Worm (Caenorhabditis elegans) whole organism, L2 larva: Measurements from ENCODE around the gene oac-6.

Experiments
- F13H6.1 ChIP-seq: sonication (generic microtip); optimal IDR thresholded peaks from 2 replicates; lab custom pipeline; 2016; ENCODE audit warnings: missing genetic modification characterization, missing compliant biosample characterization
- R02D3.7 ChIP-seq: fragments of 150-350 bp; optimal IDR thresholded peaks from 2 replicates; lab custom pipeline; 2014; ENCODE audit warnings: missing biosample characterization, missing genetic modification characterization
- Y55F3AM.14 ChIP-seq: fragments of 200-800 bp; sonication (Bioruptor generic); optimal IDR thresholded peaks from 2 replicates; lab custom pipeline; 2018; ENCODE audit warnings: mild to moderate bottlenecking, missing genetic modification characterization, missing compliant biosample characterization
- ZK546.5 ChIP-seq: sonication (generic microtip); optimal IDR thresholded peaks from 2 replicates; lab custom pipeline; 2017; ENCODE audit warnings: missing biosample characterization, missing genetic modification characterization
- alr-1 ChIP-seq: fragments of 150-350 bp; optimal IDR thresholded peaks from 2 replicates; lab custom pipeline; 2014; ENCODE audit warnings: missing biosample characterization, missing genetic modification characterization
- ama-1 ChIP-seq: fragments of 150-350 bp; optimal IDR thresholded peaks from 2 replicates; lab custom pipeline; 2018; ENCODE audit warnings: inconsistent platforms
- blmp-1 ChIP-seq: sonication (generic microtip); optimal IDR thresholded peaks from 2 replicates; lab custom pipeline; 2017; ENCODE audit warnings: missing genetic modification characterization, mild to moderate bottlenecking, missing compliant biosample characterization, antibody characterized with exemption, moderate library complexity; ENCODE audit not compliant: insufficient read depth
- ceh-82 ChIP-seq: fragments of 150-350 bp; optimal IDR thresholded peaks from 2 replicates; lab custom pipeline; 2014; ENCODE audit warnings: missing biosample characterization, missing genetic modification characterization
- crh-2 ChIP-seq: sonication (generic microtip); optimal IDR thresholded peaks from 2 replicates; lab custom pipeline; 2017; ENCODE audit warnings: missing biosample characterization, missing genetic modification characterization
- dmd-4 ChIP-seq: sonication (generic microtip); optimal IDR thresholded peaks from 2 replicates; lab custom pipeline; 2017; ENCODE audit warnings: missing biosample characterization, missing genetic modification characterization
- egl-27 ChIP-seq: sonication (generic microtip); optimal IDR thresholded peaks from 3 replicates; lab custom pipeline; 2017; ENCODE audit warnings: missing biosample characterization, missing genetic modification reagents, missing genetic modification characterization
- elt-1 ChIP-seq: fragments of 150-350 bp; optimal IDR thresholded peaks from 2 replicates; lab custom pipeline; 2014; ENCODE audit warnings: missing biosample characterization, missing genetic modification characterization
- fos-1 ChIP-seq: fragments of 150-350 bp; optimal IDR thresholded peaks from 2 replicates; lab custom pipeline; 2014; ENCODE audit warnings: missing biosample characterization, missing genetic modification characterization
- gmeb-1 ChIP-seq: fragments of 150-350 bp; optimal IDR thresholded peaks from 2 replicates; lab custom pipeline; 2014; ENCODE audit warnings: missing biosample characterization, missing genetic modification characterization
- lin-11 ChIP-seq: fragments of 150-350 bp; sonication (generic microtip); optimal IDR thresholded peaks from 2 replicates; lab custom pipeline; 2014; ENCODE audit warnings: missing biosample characterization, missing genetic modification characterization, inconsistent platforms, mixed read lengths
- lin-13 ChIP-seq: fragments of 150-350 bp; optimal IDR thresholded peaks from 2 replicates; lab custom pipeline; 2014; ENCODE audit warnings: missing biosample characterization, missing genetic modification reagents, missing genetic modification characterization
- lsy-2 ChIP-seq, 2 experiments: fragments of 150-350 bp in 1 of 2; sonication (generic microtip) in 1 of 2; optimal IDR thresholded peaks; 2 replicates each; lab custom pipeline; 2014 to 2017; ENCODE audit warnings: missing biosample characterization in 2 of 2, missing genetic modification characterization in 2 of 2
- mdl-1 ChIP-seq, 2 experiments: fragments of 150-350 bp in 1 of 2; sonication (generic microtip) in 1 of 2; optimal IDR thresholded peaks; 2 replicates each; lab custom pipeline; 2017; ENCODE audit warnings: missing biosample characterization in 2 of 2, missing genetic modification characterization in 2 of 2
- nhr-11 ChIP-seq: fragments of 150-350 bp; optimal IDR thresholded peaks from 2 replicates; lab custom pipeline; 2014; ENCODE audit warnings: missing biosample characterization, missing genetic modification characterization
- nhr-129 ChIP-seq: fragments of 150-350 bp; optimal IDR thresholded peaks from 2 replicates; lab custom pipeline; 2014; ENCODE audit warnings: missing biosample characterization, missing genetic modification characterization
- nhr-23 ChIP-seq: fragments of 150-350 bp; optimal IDR thresholded peaks from 2 replicates; lab custom pipeline; 2014; ENCODE audit warnings: missing biosample characterization, missing genetic modification reagents, missing genetic modification characterization
- nhr-237 ChIP-seq: fragments of 150-350 bp; optimal IDR thresholded peaks from 2 replicates; lab custom pipeline; 2014; ENCODE audit warnings: missing biosample characterization, missing genetic modification characterization
- nhr-6 ChIP-seq: fragments of 150-350 bp; optimal IDR thresholded peaks from 2 replicates; lab custom pipeline; 2014; ENCODE audit warnings: missing biosample characterization, missing genetic modification characterization
- nhr-77 ChIP-seq: fragments of 150-350 bp; optimal IDR thresholded peaks from 2 replicates; lab custom pipeline; 2014; ENCODE audit warnings: missing biosample characterization, missing genetic modification characterization
- peb-1 ChIP-seq: fragments of 150-350 bp; optimal IDR thresholded peaks from 2 replicates; lab custom pipeline; 2014; ENCODE audit warnings: missing biosample characterization, missing genetic modification characterization
- sem-4 ChIP-seq: fragments of 150-350 bp; optimal IDR thresholded peaks from 2 replicates; lab custom pipeline; 2014; ENCODE audit warnings: missing biosample characterization, missing genetic modification reagents, missing genetic modification characterization
- sma-3 ChIP-seq: sonication (generic microtip); optimal IDR thresholded peaks from 2 replicates; lab custom pipeline; 2016; ENCODE audit warnings: missing genetic modification reagents, missing genetic modification characterization, missing compliant biosample characterization
- sma-9 ChIP-seq, 2 experiments: fragments of 150-350 bp in 1 of 2; sonication (generic microtip) in 1 of 2; optimal IDR thresholded peaks; 2 replicates each; lab custom pipeline; 2014 to 2016; ENCODE audit warnings: missing genetic modification characterization in 2 of 2, mild to moderate bottlenecking in 1 of 2, missing biosample characterization in 1 of 2, missing compliant biosample characterization in 1 of 2, missing genetic modification reagents in 1 of 2, moderate library complexity in 1 of 2
- unc-39 ChIP-seq: fragments of 150-350 bp; optimal IDR thresholded peaks from 2 replicates; lab custom pipeline; 2014; ENCODE audit warnings: missing biosample characterization, missing genetic modification characterization
- unc-55 ChIP-seq: fragments of 150-350 bp; sonication (generic microtip); optimal IDR thresholded peaks from 3 replicates; lab custom pipeline; 2014; ENCODE audit warnings: missing biosample characterization, missing genetic modification reagents, missing genetic modification characterization
- unc-62 ChIP-seq: fragments of 150-350 bp; optimal IDR thresholded peaks from 2 replicates; lab custom pipeline; 2014; ENCODE audit warnings: missing biosample characterization, missing genetic modification reagents, missing genetic modification characterization
- zag-1 ChIP-seq: fragments of 150-350 bp; optimal IDR thresholded peaks from 2 replicates; lab custom pipeline; 2014; ENCODE audit warnings: missing biosample characterization, missing genetic modification characterization
- ztf-1 ChIP-seq: fragments of 200-800 bp; sonication (Bioruptor generic); conservative IDR thresholded peaks from 2 replicates; pipeline ENCODE4 v1.3.6; 2022; ENCODE audit warnings: missing genetic modification characterization, missing compliant biosample characterization
- ztf-11 ChIP-seq: sonication (generic microtip); optimal IDR thresholded peaks from 2 replicates; lab custom pipeline; 2017; ENCODE audit warnings: missing biosample characterization, missing genetic modification characterization
- ztf-4 ChIP-seq: fragments of 150-350 bp; optimal IDR thresholded peaks from 2 replicates; lab custom pipeline; 2014; ENCODE audit warnings: missing biosample characterization, missing genetic modification characterization

Gene oac-6

DNA sequence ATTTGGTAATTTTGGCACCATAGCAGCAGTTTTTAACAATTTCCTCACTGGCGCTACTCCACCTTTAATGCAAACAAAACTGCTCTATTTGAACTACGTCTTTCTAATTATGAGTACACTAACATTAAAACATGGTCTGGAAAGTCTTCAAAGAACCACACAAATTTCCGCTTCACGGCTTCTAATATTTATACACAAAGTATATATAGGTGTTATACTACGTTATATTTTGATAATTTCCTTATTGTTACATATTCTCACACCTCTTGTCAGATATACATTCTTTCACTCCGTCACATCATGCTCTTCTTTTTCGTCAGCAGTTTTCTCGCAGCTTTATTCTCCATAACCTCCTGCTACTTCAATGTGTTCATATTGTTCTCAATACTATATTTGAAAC, 2.2 kb upstream of the oac-6 start, which contains the start of gene srbc-82:
Gene srbc-82 (plus strand): TSS at position 301 of the 400 bp plus-strand sequence.
- TF ChIP-seq mdl-1 (tag; optimal IDR thresholded peaks at IDR 0.05; lab: Kevin White, UChicago) (no peak), unc-39 (tag; lab: Kevin White, UChicago) (no peak), lsy-2 (tag; optimal IDR thresholded peaks at IDR 0.05; lab: Kevin White, UChicago) (no peak), zag-1 (tag; lab: Kevin White, UChicago) (no peak), nhr-23 (tag; lab: Kevin White, UChicago) (no peak), sem-4 (tag; lab: Kevin White, UChicago) (no peak), lin-13 (GFP tag; lab: Kevin White, UChicago) (no peak), ztf-1 (no peak), sma-3 (GFP tag; lab: Kevin White, UChicago) (no peak), unc-62 (GFP tag; lab: Kevin White, UChicago) (no peak), nhr-6 (tag; lab: Kevin White, UChicago) (no peak), blmp-1 (tag; lab: Kevin White, UChicago) (no peak), ztf-4 (tag; lab: Kevin White, UChicago) (no peak), alr-1 (no peak), ZK546.5 (tag; lab: Kevin White, UChicago) (no peak)

DNA sequence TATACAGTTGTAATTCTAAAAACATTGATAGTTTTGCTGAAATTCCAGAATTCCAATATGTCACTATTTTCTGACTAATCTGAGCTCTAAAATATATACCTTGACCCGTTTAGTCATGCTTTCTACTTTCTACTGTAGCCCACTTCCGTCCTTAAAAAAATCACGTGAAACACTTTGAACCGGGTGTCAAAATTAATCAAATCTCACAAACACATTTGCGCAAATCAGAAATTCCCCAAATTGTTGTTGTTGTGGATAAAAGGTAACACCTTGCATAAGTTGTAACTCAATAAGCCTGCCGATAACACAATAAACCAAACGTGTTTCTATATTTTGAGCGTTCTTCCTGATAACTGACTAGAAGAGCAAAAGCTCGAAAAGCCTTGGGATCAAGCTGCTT, 4.7 kb downstream of the oac-6 start, which contains the start of gene srxa-7:
Gene srxa-7 (plus strand): TSS at position 301 of the 400 bp plus-strand sequence.
- TF ChIP-seq nhr-6 (tag; lab: Kevin White, UChicago) = no peak
- no peak for TF ChIP-seq blmp-1 (tag; lab: Kevin White, UChicago)
- TF ChIP-seq lsy-2 (tag; optimal IDR thresholded peaks at IDR 0.05; lab: Kevin White, UChicago) = no peak

- no peak for TF ChIP-seq nhr-11 (tag; lab: Kevin White, UChicago)
These were observed 5.8 kb downstream of the oac-6 start for ce11 chrV:16308343-16308742.

DNA sequence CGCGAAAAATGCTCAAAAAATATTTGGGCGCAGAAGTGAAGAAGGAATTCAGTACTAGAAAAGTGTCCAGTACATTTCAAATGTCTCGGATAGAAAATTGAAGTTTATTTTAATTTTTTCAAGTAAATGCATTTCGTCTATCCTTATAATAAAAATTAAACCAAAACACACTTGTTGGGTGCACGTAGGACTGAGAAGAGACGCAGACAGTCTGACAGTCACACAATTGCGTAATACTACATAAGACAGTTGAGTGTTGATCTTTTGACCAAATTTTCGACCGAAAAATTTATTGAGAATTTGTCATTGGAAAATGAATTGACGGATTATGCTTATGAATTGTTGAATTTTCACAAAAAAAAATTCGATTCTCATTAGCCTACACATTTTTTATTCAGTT, 7.0 kb downstream of the oac-6 start, which contains the start of gene oac-7:
Gene oac-7 (plus strand): TSS at position 283 of the 400 bp plus-strand sequence.
- TF ChIP-seq fos-1 (tag; lab: Kevin White, UChicago) = peak; percentile 43
- no peak for TF ChIP-seq ztf-11 (tag; lab: Kevin White, UChicago)
- no peak for TF ChIP-seq lin-11 (tag; lab: Kevin White, UChicago)
- TF ChIP-seq egl-27 (tag; lab: Kevin White, UChicago) = no peak
- no peak for TF ChIP-seq F13H6.1 (tag; lab: Kevin White, UChicago)
- TF ChIP-seq nhr-129 = peak; percentile 74
- peak; percentile 73 for TF ChIP-seq sma-9 (GFP tag; optimal IDR thresholded peaks at IDR 0.05; lab: Kevin White, UChicago)
- TF ChIP-seq sma-9 (tag; optimal IDR thresholded peaks at IDR 0.05; lab: Kevin White, UChicago) = no peak
- TF ChIP-seq elt-1 (tag; lab: Kevin White, UChicago) = no peak

DNA sequence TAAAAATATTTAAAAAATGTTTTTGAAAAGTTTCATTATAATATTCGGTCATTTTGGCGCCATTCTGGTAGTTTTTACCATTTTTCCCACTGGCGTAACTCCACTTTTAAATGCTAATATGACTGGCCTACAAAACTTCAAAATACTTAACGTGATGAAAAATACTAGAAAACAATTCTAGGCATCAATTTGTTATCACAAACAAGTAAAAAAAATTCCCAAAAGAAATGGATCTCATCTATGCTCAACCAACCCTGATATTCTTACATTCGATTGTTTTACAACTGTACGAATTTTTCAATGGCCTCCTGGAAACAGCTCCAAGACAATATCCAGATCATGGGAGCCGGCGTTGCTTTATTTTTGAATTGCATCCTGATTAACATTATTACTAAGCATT, 12.5 kb downstream of the oac-6 start, which contains the start of gene str-214:
Gene str-214 (plus strand): TSS at position 301 of the 400 bp plus-strand sequence.
- TF ChIP-seq sem-4 (tag; lab: Kevin White, UChicago) = no peak
- no peak for TF ChIP-seq nhr-23 (tag; lab: Kevin White, UChicago)
- TF ChIP-seq mdl-1 (tag; optimal IDR thresholded peaks at IDR 0.05; lab: Kevin White, UChicago) = no peak
- TF ChIP-seq lin-13 (GFP tag; lab: Kevin White, UChicago) = no peak

- TF ChIP-seq mdl-1 (tag; optimal IDR thresholded peaks at IDR 0.05; lab: Kevin White, UChicago) = no peak
- TF ChIP-seq nhr-23 (tag; lab: Kevin White, UChicago) = no peak
- no peak for TF ChIP-seq crh-2
- TF ChIP-seq nhr-6 (tag; lab: Kevin White, UChicago) = no peak
- TF ChIP-seq Y55F3AM.14 (GFP tag; lab: Kevin White, UChicago) = no peak
- no peak for TF ChIP-seq alr-1
- TF ChIP-seq unc-39 (tag; lab: Kevin White, UChicago) = no peak
- TF ChIP-seq egl-27 (tag; lab: Kevin White, UChicago) = no peak
These were observed 14.7 kb downstream of the oac-6 start, which contains the start of gene srh-180 for ce11 chrV:16317244-16317643. TSS of gene srh-180 (plus strand) at chrV:16317544.

DNA sequence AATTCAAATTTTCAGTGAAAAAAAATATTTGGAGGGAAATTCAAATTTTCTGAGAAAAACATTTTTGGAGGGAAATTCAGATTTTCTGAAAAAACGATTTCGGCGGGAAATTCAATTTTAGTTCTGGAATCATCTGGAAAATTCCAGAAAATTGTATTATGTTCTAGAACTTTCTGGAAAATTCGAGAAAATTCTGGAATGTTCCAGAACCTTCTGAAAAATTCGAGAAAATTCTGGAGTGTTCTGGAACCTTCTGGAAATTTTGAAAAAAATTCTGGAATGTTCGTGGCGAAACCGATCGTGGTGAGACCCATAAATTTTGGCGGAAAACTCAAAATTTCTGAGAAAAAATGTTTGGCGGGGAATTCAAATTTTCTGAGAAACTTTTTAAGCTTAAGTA, 19.6 kb downstream of the oac-6 start:
- TF ChIP-seq Y55F3AM.14 (GFP tag; lab: Kevin White, UChicago) (no peak), dmd-4 (tag; lab: Kevin White, UChicago) (no peak), R02D3.7 (tag; lab: Kevin White, UChicago) (no peak), unc-55 (GFP tag; lab: Kevin White, UChicago) (no peak), nhr-77 (no peak), ama-1 (lab: Kevin White, UChicago) (no peak), gmeb-1 (tag; lab: Kevin White, UChicago) (no peak), ceh-82 (tag; lab: Kevin White, UChicago) (no peak), egl-27 (tag; lab: Kevin White, UChicago) (no peak), blmp-1 (tag; lab: Kevin White, UChicago) (no peak), sma-9 (GFP tag; optimal IDR thresholded peaks at IDR 0.05; lab: Kevin White, UChicago) (no peak), sma-9 (tag; optimal IDR thresholded peaks at IDR 0.05; lab: Kevin White, UChicago) (no peak), lin-11 (tag; lab: Kevin White, UChicago) (no peak), peb-1 (tag; lab: Kevin White, UChicago) (no peak), F13H6.1 (tag; lab: Kevin White, UChicago) (no peak), nhr-237 (tag; lab: Kevin White, UChicago) (no peak), mdl-1 (tag; optimal IDR thresholded peaks at IDR 0.05; lab: Kevin White, UChicago) (no peak)
